Fruit fly (Drosophila melanogaster) whole organism, larva: ENCODE measurements around the gene gro.

ENCODE experiments used
- noc ChIP-seq: fragments of 200-800 bp; sonication (Bioruptor generic); optimal IDR thresholded peaks from 3 replicates; lab custom pipeline; 2019; ENCODE audit warnings: missing biosample characterization, mild to moderate bottlenecking, missing genetic modification characterization, moderate library complexity

The gro gene

DNA sequence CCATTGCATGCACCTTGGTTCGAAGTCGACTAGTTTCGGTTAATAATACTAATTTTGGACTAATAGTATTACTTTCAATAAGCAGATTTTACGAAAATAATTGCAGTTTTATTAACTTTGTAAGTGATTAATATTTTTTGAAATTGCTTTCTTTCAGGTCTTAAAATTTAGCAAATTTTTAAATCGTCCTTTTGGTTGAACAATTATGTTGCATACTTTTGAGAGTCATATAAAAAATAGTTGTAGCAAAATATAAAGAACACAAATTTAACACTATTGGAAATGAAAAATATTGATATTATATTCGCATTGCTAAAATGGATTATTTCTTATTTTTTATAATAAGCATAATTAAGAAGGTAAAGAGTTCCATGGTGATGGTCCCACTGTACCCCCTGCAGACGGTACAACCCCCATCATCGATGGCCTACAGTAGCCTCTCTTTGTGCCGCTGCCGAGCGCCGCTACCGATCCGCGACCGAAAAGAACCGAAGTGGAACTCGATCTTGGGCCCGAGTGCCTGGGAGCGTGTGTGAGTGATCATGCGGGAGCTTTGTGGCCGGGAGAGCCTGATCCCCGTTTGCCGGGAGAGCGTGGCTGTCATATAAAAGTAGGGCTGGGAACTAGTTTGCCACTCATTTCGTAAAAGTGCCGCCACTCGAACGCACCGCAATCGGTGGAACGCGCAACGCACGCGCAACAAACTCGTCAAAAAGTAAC, 20.2 kb upstream of the gro start:
- peak; percentile 88 for TF ChIP-seq noc (tag; lab: Kevin White, UChicago)

dm6 chr3R:26023252-26023651, 18.3 kb upstream of the gro start:
- TF ChIP-seq noc (tag; lab: Kevin White, UChicago), result no peak

- TF ChIP-seq noc (tag; lab: Kevin White, UChicago), result no peak
Measured at dm6 chr3R:26024596-26025213, 16.8 kb upstream of the gro start.

- TF ChIP-seq noc (tag; lab: Kevin White, UChicago), result no peak
Measured at dm6 chr3R:26026631-26027274, 14.8 kb upstream of the gro start.

DNA sequence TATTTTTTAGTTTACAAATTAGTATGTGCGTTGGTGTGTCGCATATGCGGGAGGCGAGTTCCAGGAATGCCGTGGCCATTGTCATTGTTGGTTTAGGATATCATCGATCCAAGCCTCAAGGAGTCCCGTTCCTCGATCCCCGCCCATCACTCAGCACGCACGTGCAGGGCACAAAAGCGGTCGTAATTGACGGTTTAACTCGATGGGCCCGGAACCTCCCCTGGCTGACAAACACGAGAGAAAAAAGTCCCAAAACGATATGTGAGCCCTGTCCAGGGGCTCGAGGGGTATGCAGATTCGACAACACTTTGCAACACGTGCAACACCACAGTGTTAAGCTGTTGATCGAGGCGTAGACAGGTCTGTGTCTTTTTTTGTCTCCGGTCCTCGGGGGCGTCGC, 13.6 kb upstream of the gro start:
- TF ChIP-seq noc (tag; lab: Kevin White, UChicago), result no peak

DNA sequence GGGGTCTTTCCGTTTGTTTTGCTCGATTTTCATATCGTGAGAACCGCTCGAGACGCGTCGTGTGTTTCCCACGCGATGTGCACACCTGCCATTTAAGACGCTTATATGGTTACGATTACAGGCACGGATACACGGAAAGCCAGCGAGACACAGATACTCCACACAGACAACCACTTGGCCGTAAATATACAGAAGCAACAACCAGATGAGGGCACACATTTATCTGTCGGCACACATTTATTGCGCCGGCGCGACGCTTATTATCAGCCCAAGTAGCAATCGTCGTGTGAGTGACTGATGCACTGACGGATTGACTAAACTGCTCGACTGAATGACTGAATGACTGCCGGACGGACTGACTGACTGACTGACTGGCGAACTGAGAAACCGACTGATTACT, 11.0 kb upstream of the gro start:
- no peak for TF ChIP-seq noc (tag; lab: Kevin White, UChicago)

dm6 chr3R:26031968-26032610, 9.4 kb upstream of the gro start:
- no peak for TF ChIP-seq noc (tag; lab: Kevin White, UChicago)

DNA sequence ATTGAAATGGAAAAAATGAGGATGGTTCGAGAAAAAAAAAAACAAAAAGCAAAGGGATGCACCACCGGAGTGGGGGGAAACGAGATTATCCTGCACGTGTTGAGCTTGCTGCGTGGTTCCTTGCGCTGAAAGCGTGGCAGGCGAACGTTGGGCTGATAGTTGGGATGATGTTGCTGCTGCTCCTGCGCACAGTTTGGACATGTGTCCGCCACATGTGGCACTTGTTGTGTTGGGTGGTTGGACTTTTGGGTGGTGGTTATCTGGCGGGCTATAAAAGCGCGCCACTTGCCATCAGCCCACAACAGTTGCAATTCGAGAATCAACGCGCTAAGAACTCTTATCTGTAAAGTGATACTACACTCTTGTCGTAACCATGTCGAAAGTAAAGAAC, 8.9 kb upstream of the gro start:
- TF ChIP-seq noc (tag; lab: Kevin White, UChicago), result no peak

DNA sequence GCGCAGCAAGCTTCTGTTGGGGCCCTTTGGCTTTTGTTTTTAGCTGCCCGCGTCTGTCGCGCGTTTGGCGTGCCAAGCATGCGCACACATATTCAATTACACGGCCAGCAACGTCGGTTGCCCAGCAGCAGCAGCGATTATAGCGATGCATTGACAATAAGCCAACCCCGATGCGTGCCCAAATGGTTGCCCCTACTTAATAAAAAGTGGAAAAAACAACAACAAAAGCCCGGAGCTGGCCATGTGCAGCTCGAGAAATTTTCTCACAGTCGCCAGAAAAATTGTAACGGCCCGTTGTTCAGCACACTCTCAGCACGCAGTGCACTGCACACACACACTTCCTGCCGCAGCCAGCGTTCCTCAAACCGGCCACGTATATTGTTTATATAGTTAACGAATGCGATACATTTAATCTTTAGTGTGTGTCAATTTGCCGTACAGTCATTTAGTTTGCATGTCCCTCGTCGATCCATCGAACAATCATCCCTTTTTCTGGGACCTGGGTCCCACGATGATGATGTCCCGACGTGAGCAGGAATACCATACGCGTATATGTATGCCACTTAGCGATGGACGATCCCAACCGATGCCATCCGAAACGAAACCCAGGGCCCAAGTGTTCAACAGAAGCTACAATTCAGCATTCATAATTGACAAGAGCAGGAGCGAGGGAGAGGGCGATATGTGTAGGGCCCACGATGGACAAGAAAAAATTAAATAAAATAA, 6.7 kb upstream of the gro start:
- no peak for TF ChIP-seq noc (tag; lab: Kevin White, UChicago)

DNA sequence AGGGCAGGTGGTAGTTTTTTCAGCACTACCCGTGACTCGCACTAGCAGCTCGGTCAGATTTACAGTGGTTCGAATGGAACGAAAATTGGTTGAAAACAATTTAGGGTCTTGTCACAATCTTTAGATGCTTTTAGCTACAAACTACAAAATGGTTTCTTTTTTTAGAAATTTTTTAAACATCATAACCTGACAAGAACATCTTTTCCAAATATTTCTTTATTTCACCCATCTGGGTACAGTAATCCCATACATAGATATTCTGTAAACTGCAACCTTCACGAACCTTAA, 6.2 kb upstream of the gro start:
- no peak for TF ChIP-seq noc (tag; lab: Kevin White, UChicago)

dm6 chr3R:26036153-26037144, 5.1 kb upstream of the gro start:
- TF ChIP-seq noc (tag; lab: Kevin White, UChicago), result peak; percentile 13

- no peak for TF ChIP-seq noc (tag; lab: Kevin White, UChicago)
Measured at dm6 chr3R:26037899-26038298, 3.6 kb upstream of the gro start.

- TF ChIP-seq noc (tag; lab: Kevin White, UChicago), result no peak
Measured at dm6 chr3R:26039793-26040335, 1.7 kb upstream of the gro start.

- peak; percentile 95 for TF ChIP-seq noc (tag; lab: Kevin White, UChicago)
Measured at dm6 chr3R:26042131-26042885, 772 bp downstream of the gro start.
